Fruit fly (Drosophila melanogaster) whole organism, embryonic: ENCODE results near the gene brm.

Experiments used
- BtbVII ChIP-seq: fragments of 200-800 bp; sonication (Bioruptor generic); optimal IDR thresholded peaks from 3 replicates; lab custom pipeline; 2017; ENCODE audit warnings: missing biosample characterization, mild to moderate bottlenecking, missing genetic modification characterization
- CG10431 ChIP-seq: fragments of 200-800 bp; sonication (Bioruptor generic); optimal IDR thresholded peaks from 3 replicates; lab custom pipeline; 2018; ENCODE audit warnings: missing biosample characterization, mild to moderate bottlenecking, missing genetic modification characterization
- CG10565 ChIP-seq: fragments of 200-800 bp; sonication (Bioruptor generic); optimal IDR thresholded peaks from 3 replicates; lab custom pipeline; 2016; ENCODE audit warnings: missing biosample characterization, mild to moderate bottlenecking, missing genetic modification characterization
- CG12104 ChIP-seq: fragments of 200-800 bp; sonication (Bioruptor generic); optimal IDR thresholded peaks from 3 replicates; lab custom pipeline; 2016; ENCODE audit warnings: missing biosample characterization, missing genetic modification characterization
- CG13123 ChIP-seq: fragments of 200-800 bp; sonication (Bioruptor generic); optimal IDR thresholded peaks from 2 replicates; lab custom pipeline; 2016; ENCODE audit warnings: missing biosample characterization, missing genetic modification characterization
- CG13296 ChIP-seq: fragments of 200-800 bp; sonication (Bioruptor generic); optimal IDR thresholded peaks from 3 replicates; lab custom pipeline; 2018; ENCODE audit warnings: missing biosample characterization, mild to moderate bottlenecking, missing genetic modification characterization
- CG13424 ChIP-seq: fragments of 200-800 bp; sonication (Bioruptor generic); optimal IDR thresholded peaks from 2 replicates; lab custom pipeline; 2019; ENCODE audit warnings: missing biosample characterization, mild to moderate bottlenecking, missing genetic modification characterization, moderate library complexity
- CG14965 ChIP-seq: fragments of 200-800 bp; sonication (Bioruptor generic); optimal IDR thresholded peaks from 2 replicates; lab custom pipeline; 2016; ENCODE audit warnings: missing biosample characterization, missing genetic modification characterization, borderline replicate concordance
- CG15479 ChIP-seq: fragments of 200-800 bp; sonication (Bioruptor generic); optimal IDR thresholded peaks from 3 replicates; lab custom pipeline; 2019; ENCODE audit warnings: missing biosample characterization, mild to moderate bottlenecking, missing genetic modification characterization, moderate library complexity
- CG15601 ChIP-seq: fragments of 200-800 bp; sonication (Bioruptor generic); optimal IDR thresholded peaks from 3 replicates; lab custom pipeline; 2019; ENCODE audit warnings: missing biosample characterization, mild to moderate bottlenecking, missing genetic modification characterization, moderate library complexity
- CG16813 ChIP-seq: fragments of 200-800 bp; sonication (Bioruptor generic); IDR thresholded peaks from 3 replicates; pipeline ENCODE4 v1.3.6; 2022; ENCODE audit warnings: missing biosample characterization, missing genetic modification characterization; ENCODE audit not compliant: partially characterized antibody
- CG16815 ChIP-seq: fragments of 200-800 bp; sonication (Bioruptor generic); optimal IDR thresholded peaks from 3 replicates; lab custom pipeline; 2017; ENCODE audit warnings: missing biosample characterization, mild to moderate bottlenecking, missing genetic modification characterization
- CG16863 ChIP-seq: fragments of 200-800 bp; sonication (Bioruptor generic); optimal IDR thresholded peaks from 3 replicates; lab custom pipeline; 2016; ENCODE audit warnings: missing biosample characterization, missing genetic modification characterization
- CG18262 ChIP-seq: fragments of 200-800 bp; optimal IDR thresholded peaks from 3 replicates; lab custom pipeline; 2019; ENCODE audit warnings: missing biosample characterization, mild to moderate bottlenecking, missing genetic modification characterization, moderate library complexity
- CG18599 ChIP-seq: fragments of 200-800 bp; sonication (Bioruptor generic); optimal IDR thresholded peaks from 3 replicates; lab custom pipeline; 2017; ENCODE audit warnings: missing biosample characterization, missing genetic modification characterization, mild to moderate bottlenecking, moderate library complexity, missing genetic modification reagents
- CG2712 ChIP-seq: fragments of 200-800 bp; optimal IDR thresholded peaks from 3 replicates; lab custom pipeline; 2019; ENCODE audit warnings: missing biosample characterization, mild to moderate bottlenecking, missing genetic modification characterization, moderate library complexity
- CG31441 ChIP-seq: fragments of 200-800 bp; sonication (Bioruptor generic); IDR thresholded peaks from 2 replicates; pipeline ENCODE4 v1.3.6; 2022; ENCODE audit warnings: missing biosample characterization, missing genetic modification characterization
- CG34376 ChIP-seq: fragments of 200-800 bp; sonication (Bioruptor generic); optimal IDR thresholded peaks from 2 replicates; lab custom pipeline; 2018; ENCODE audit warnings: missing biosample characterization, mild to moderate bottlenecking, missing genetic modification characterization
- CG3726 ChIP-seq: fragments of 200-800 bp; sonication (Bioruptor generic); IDR thresholded peaks from 3 replicates; pipeline ENCODE4, ENCODE4 v1.3.6; 2022; ENCODE audit warnings: missing biosample characterization, missing genetic modification characterization
- CG3838 ChIP-seq: fragments of 200-800 bp; sonication (Bioruptor generic); optimal IDR thresholded peaks from 3 replicates; lab custom pipeline; 2016; ENCODE audit warnings: missing biosample characterization, missing genetic modification characterization
- CG3847 ChIP-seq: fragments of 200-800 bp; sonication (Bioruptor generic); IDR thresholded peaks from 2 replicates; pipeline ENCODE4 v1.3.6; 2022; ENCODE audit warnings: missing biosample characterization, missing genetic modification characterization
- CG4707 ChIP-seq: fragments of 200-800 bp; sonication (Bioruptor generic); optimal IDR thresholded peaks from 2 replicates; lab custom pipeline; 2018; ENCODE audit warnings: missing biosample characterization, mild to moderate bottlenecking, missing genetic modification characterization, moderate library complexity
- CG4854 ChIP-seq: fragments of 200-800 bp; sonication (Bioruptor generic); optimal IDR thresholded peaks from 2 replicates; lab custom pipeline; 2016; ENCODE audit warnings: missing biosample characterization, missing genetic modification characterization, inconsistent platforms
- CG6654 ChIP-seq: fragments of 200-800 bp; sonication (Bioruptor generic); optimal IDR thresholded peaks from 2 replicates; lab custom pipeline; 2017; ENCODE audit warnings: missing biosample characterization, mild to moderate bottlenecking, missing genetic modification characterization
- CG6689 ChIP-seq: fragments of 200-800 bp; sonication (Bioruptor generic); IDR thresholded peaks from 2 replicates; pipeline ENCODE4 v1.3.6; 2022; ENCODE audit warnings: missing biosample characterization, missing genetic modification characterization
- CG7928 ChIP-seq: fragments of 200-800 bp; sonication (Bioruptor generic); optimal IDR thresholded peaks from 2 replicates; lab custom pipeline; 2017; ENCODE audit warnings: missing biosample characterization, mild to moderate bottlenecking, missing genetic modification characterization
- CG8281 ChIP-seq: fragments of 200-800 bp; sonication (Bioruptor generic); optimal IDR thresholded peaks from 2 replicates; lab custom pipeline; 2018; ENCODE audit warnings: missing biosample characterization, mild to moderate bottlenecking, missing genetic modification characterization, moderate library complexity
- CG8388 ChIP-seq: fragments of 200-800 bp; sonication (Bioruptor generic); optimal IDR thresholded peaks from 2 replicates; lab custom pipeline; 2019; ENCODE audit warnings: missing biosample characterization, mild to moderate bottlenecking, missing genetic modification characterization, moderate library complexity
- Dip3 ChIP-seq: fragments of 200-800 bp; sonication (Bioruptor generic); optimal IDR thresholded peaks from 3 replicates; lab custom pipeline; 2016; ENCODE audit warnings: missing biosample characterization, missing genetic modification characterization
- H2.0 ChIP-seq: fragments of 200-800 bp; sonication (Bioruptor generic); IDR thresholded peaks from 2 replicates; pipeline ENCODE4 v1.3.6; 2022; ENCODE audit warnings: missing biosample characterization, missing genetic modification characterization
- Jarid2 ChIP-seq: fragments of 200-800 bp; sonication (Bioruptor generic); optimal IDR thresholded peaks from 3 replicates; lab custom pipeline; 2017; ENCODE audit warnings: mild to moderate bottlenecking, missing biosample characterization, missing genetic modification reagents, missing genetic modification characterization
- Ptx1 ChIP-seq: fragments of 200-800 bp; sonication (Bioruptor generic); IDR thresholded peaks from 2 replicates; pipeline ENCODE4 v1.3.6; 2022; ENCODE audit warnings: missing biosample characterization, missing genetic modification characterization
- ato ChIP-seq: fragments of 200-800 bp; sonication (Bioruptor generic); IDR thresholded peaks from 2 replicates; pipeline ENCODE4 v1.3.6; 2022; ENCODE audit warnings: missing biosample characterization, missing genetic modification characterization; ENCODE audit not compliant: partially characterized antibody
- crol ChIP-seq: fragments of 200-800 bp; sonication (Bioruptor generic); IDR thresholded peaks from 2 replicates; pipeline ENCODE4 v1.3.6; 2022; ENCODE audit warnings: missing biosample characterization, missing genetic modification characterization
- dimm ChIP-seq: fragments of 200-800 bp; sonication (Bioruptor generic); IDR thresholded peaks from 2 replicates; pipeline ENCODE4 v1.3.6; 2022; ENCODE audit warnings: missing biosample characterization, missing genetic modification characterization
- gcm2 ChIP-seq: fragments of 200-800 bp; sonication (Bioruptor generic); optimal IDR thresholded peaks from 2 replicates; lab custom pipeline; 2016; ENCODE audit warnings: missing biosample characterization, missing genetic modification characterization
- grn ChIP-seq: fragments of 200-800 bp; sonication (Bioruptor generic); optimal IDR thresholded peaks from 3 replicates; lab custom pipeline; 2017; ENCODE audit warnings: missing biosample characterization, missing genetic modification characterization
- odd ChIP-seq: fragments of 200-800 bp; sonication (Bioruptor generic); optimal IDR thresholded peaks from 2 replicates; lab custom pipeline; 2017; ENCODE audit warnings: missing biosample characterization, mild to moderate bottlenecking, missing genetic modification characterization
- phol ChIP-seq: fragments of 200-800 bp; sonication (Bioruptor generic); optimal IDR thresholded peaks from 3 replicates; lab custom pipeline; 2018; ENCODE audit warnings: missing biosample characterization, mild to moderate bottlenecking, missing genetic modification characterization, moderate library complexity
- run ChIP-seq: fragments of 200-800 bp; sonication (Bioruptor generic); optimal IDR thresholded peaks from 3 replicates; lab custom pipeline; 2018; ENCODE audit warnings: missing biosample characterization, mild to moderate bottlenecking, missing genetic modification characterization
- scrt ChIP-seq: fragments of 200-800 bp; sonication (Bioruptor generic); optimal IDR thresholded peaks from 2 replicates; lab custom pipeline; 2018; ENCODE audit warnings: missing biosample characterization, mild to moderate bottlenecking, missing genetic modification characterization, moderate library complexity
- sd ChIP-seq: fragments of 200-800 bp; sonication (Bioruptor generic); optimal IDR thresholded peaks from 3 replicates; lab custom pipeline; 2018; ENCODE audit warnings: missing biosample characterization, mild to moderate bottlenecking, missing genetic modification characterization, moderate library complexity
- stwl ChIP-seq: fragments of 200-800 bp; sonication (Bioruptor generic); optimal IDR thresholded peaks from 3 replicates; lab custom pipeline; 2018; ENCODE audit warnings: missing biosample characterization, mild to moderate bottlenecking, missing genetic modification characterization, moderate library complexity
- sug ChIP-seq: fragments of 200-800 bp; optimal IDR thresholded peaks from 2 replicates; lab custom pipeline; 2019; ENCODE audit warnings: missing biosample characterization, mild to moderate bottlenecking, missing genetic modification characterization, moderate library complexity
- tap ChIP-seq: fragments of 200-800 bp; optimal IDR thresholded peaks from 3 replicates; lab custom pipeline; 2019; ENCODE audit warnings: missing biosample characterization, mild to moderate bottlenecking, missing genetic modification characterization, moderate library complexity
- tx ChIP-seq: fragments of 200-800 bp; sonication (Bioruptor generic); optimal IDR thresholded peaks from 2 replicates; lab custom pipeline; 2016; ENCODE audit warnings: missing biosample characterization, missing genetic modification characterization
- zen ChIP-seq: fragments of 200-800 bp; sonication (Bioruptor generic); optimal IDR thresholded peaks from 3 replicates; lab custom pipeline; 2018; ENCODE audit warnings: missing biosample characterization, mild to moderate bottlenecking, missing genetic modification characterization, moderate library complexity
- zen2 ChIP-seq: fragments of 200-800 bp; sonication (Bioruptor generic); IDR thresholded peaks from 3 replicates; pipeline ENCODE4 v1.3.6; 2022; ENCODE audit warnings: missing biosample characterization, missing genetic modification characterization; ENCODE audit not compliant: partially characterized antibody
- zfh2 ChIP-seq: fragments of 200-800 bp; sonication (Bioruptor generic); optimal IDR thresholded peaks from 2 replicates; lab custom pipeline; 2016; ENCODE audit warnings: missing biosample characterization, missing genetic modification characterization

The brm gene

dm6 chr3L:16024276-16025019 is 41.8 kb upstream of the brm start (continued):
- TF ChIP-seq CG16815 (GFP tag; lab: Kevin White, UChicago), result no peak
- no peak for TF ChIP-seq CG14965 (GFP tag; lab: Kevin White, UChicago)
- TF ChIP-seq CG6689 (GFP tag; lab: Robert Waterston, UW), result 0 out of 2 replicates have a peak, but pooled peaks have one; percentile 17
- no peak for TF ChIP-seq ato
- no peak for TF ChIP-seq H2.0 (GFP tag; lab: Robert Waterston, UW)
- TF ChIP-seq CG10431 (GFP tag; lab: Kevin White, UChicago), result no peak
- TF ChIP-seq CG13123 (GFP tag; lab: Kevin White, UChicago), result no peak
- no peak for TF ChIP-seq Dip3 (GFP tag; lab: Kevin White, UChicago)
- no peak for TF ChIP-seq zfh2
- no peak for TF ChIP-seq BtbVII (GFP tag; lab: Kevin White, UChicago)
- TF ChIP-seq CG12104 (GFP tag; lab: Kevin White, UChicago), result no peak
- no peak for TF ChIP-seq grn (GFP tag; lab: Kevin White, UChicago)
- TF ChIP-seq zen2 (GFP tag; lab: Robert Waterston, UW), result no peak
- no peak for TF ChIP-seq Jarid2 (GFP tag; lab: Kevin White, UChicago)
- no peak for TF ChIP-seq run (tag; lab: Kevin White, UChicago)
- TF ChIP-seq CG13296 (GFP tag; lab: Kevin White, UChicago), result no peak
- no peak for TF ChIP-seq CG3838
- peak; percentile 48 for TF ChIP-seq phol (tag; lab: Kevin White, UChicago)
- no peak for TF ChIP-seq CG4707 (GFP tag; lab: Kevin White, UChicago)
- no peak for TF ChIP-seq CG16863 (GFP tag; lab: Kevin White, UChicago)
- no peak for TF ChIP-seq CG18599 (GFP tag; lab: Kevin White, UChicago)
- 0 out of 2 replicates have a peak, but pooled peaks have one; percentile 25 for TF ChIP-seq CG31441 (GFP tag; lab: Robert Waterston, UW)
- TF ChIP-seq CG6654 (GFP tag; lab: Kevin White, UChicago), result no peak
- TF ChIP-seq gcm2, result no peak
- TF ChIP-seq CG13424 (tag; lab: Kevin White, UChicago), result peak; percentile 10
- no peak for TF ChIP-seq sd (tag; lab: Kevin White, UChicago)
- TF ChIP-seq CG15479 (GFP tag; lab: Kevin White, UChicago), result no peak
- no peak for TF ChIP-seq dimm (GFP tag; lab: Robert Waterston, UW)
- no peak for TF ChIP-seq sug (tag; lab: Kevin White, UChicago)
- peak; percentile 42 for TF ChIP-seq CG2712
- TF ChIP-seq CG15601 (tag; lab: Kevin White, UChicago), result no peak
- no peak for TF ChIP-seq CG10565 (GFP tag; lab: Kevin White, UChicago)
- peak; percentile 77 for TF ChIP-seq crol
- no peak for TF ChIP-seq scrt (GFP tag; lab: Kevin White, UChicago)
- TF ChIP-seq CG4854 (GFP tag; lab: Kevin White, UChicago), result no peak
- no peak for TF ChIP-seq stwl
- no peak for TF ChIP-seq CG3847 (GFP tag; lab: Robert Waterston, UW)
- TF ChIP-seq CG3726 (GFP tag; lab: Robert Waterston, UW), result no peak
- peak; percentile 56 for TF ChIP-seq CG18262 (tag; lab: Kevin White, UChicago)
- TF ChIP-seq Ptx1 (GFP tag; lab: Robert Waterston, UW), result no peak
- no peak for TF ChIP-seq CG7928
- TF ChIP-seq zen (tag; lab: Kevin White, UChicago), result no peak
- no peak for TF ChIP-seq CG16813
- TF ChIP-seq odd (GFP tag; lab: Kevin White, UChicago), result no peak
- no peak for TF ChIP-seq tap (tag; lab: Kevin White, UChicago)
- no peak for TF ChIP-seq CG34376
- TF ChIP-seq CG8281 (tag; lab: Kevin White, UChicago), result no peak
- TF ChIP-seq CG8388 (GFP tag; lab: Kevin White, UChicago), result no peak
- no peak for TF ChIP-seq tx (GFP tag; lab: Kevin White, UChicago)
